Worm (Caenorhabditis elegans) whole organism, early embryonic: ENCODE measurements around the gene xbx-3.
A peak's percentile ranks its signal among the peaks of the same experiment; 100 is the strongest.

Experiments
- B0310.2 ChIP-seq: sonication (generic microtip); optimal IDR thresholded peaks from 2 replicates; lab custom pipeline; 2016; ENCODE audit warnings: mild to moderate bottlenecking, missing genetic modification characterization, missing compliant biosample characterization
- F13C5.2 ChIP-seq: sonication (generic microtip); optimal IDR thresholded peaks from 2 replicates; lab custom pipeline; 2017; ENCODE audit warnings: mild to moderate bottlenecking, missing genetic modification characterization, inconsistent platforms, missing compliant biosample characterization
- aly-1 ChIP-seq: sonication (generic microtip); optimal IDR thresholded peaks from 2 replicates; lab custom pipeline; 2016; ENCODE audit warnings: missing genetic modification characterization, missing compliant biosample characterization
- ama-1 ChIP-seq: fragments of 150-350 bp; optimal IDR thresholded peaks from 2 replicates; lab custom pipeline; 2014
- ceh-13 ChIP-seq: fragments of 200-800 bp; sonication (Bioruptor generic); optimal IDR thresholded peaks from 2 replicates; lab custom pipeline; 2018; ENCODE audit warnings: mild to moderate bottlenecking, missing genetic modification characterization, missing compliant biosample characterization
- ceh-36 ChIP-seq: sonication (generic microtip); optimal IDR thresholded peaks from 2 replicates; lab custom pipeline; 2016; ENCODE audit warnings: missing genetic modification characterization, inconsistent platforms, missing compliant biosample characterization
- ets-7 ChIP-seq: sonication (generic microtip); optimal IDR thresholded peaks from 2 replicates; lab custom pipeline; 2016; ENCODE audit warnings: missing genotype, missing genetic modification characterization, missing compliant biosample characterization
- flt-1 ChIP-seq: fragments of 200-800 bp; sonication (Bioruptor generic); IDR thresholded peaks from 2 replicates; pipeline ENCODE4 v1.3.6; 2022; ENCODE audit warnings: missing genetic modification characterization, missing compliant biosample characterization
- hmbx-1 ChIP-seq: sonication (generic microtip); optimal IDR thresholded peaks from 2 replicates; lab custom pipeline; 2016; ENCODE audit warnings: mild to moderate bottlenecking, missing genetic modification characterization, missing compliant biosample characterization
- hmg-4 ChIP-seq: fragments of 200-800 bp; sonication (Bioruptor generic); optimal IDR thresholded peaks from 2 replicates; lab custom pipeline; 2018; ENCODE audit warnings: mild to moderate bottlenecking, missing genetic modification characterization, missing compliant biosample characterization
- hnd-1 ChIP-seq: sonication (generic microtip); optimal IDR thresholded peaks from 2 replicates; lab custom pipeline; 2016; ENCODE audit warnings: missing genetic modification characterization, missing compliant biosample characterization
- pes-1 ChIP-seq: fragments of 200-800 bp; sonication (Bioruptor generic); IDR thresholded peaks from 2 replicates; pipeline ENCODE4 v1.3.6; 2022; ENCODE audit warnings: missing genetic modification reagents, missing genetic modification characterization, missing compliant biosample characterization
- scrt-1 ChIP-seq: fragments of 200-800 bp; sonication (Bioruptor generic); IDR thresholded peaks from 2 replicates; pipeline ENCODE4 v1.3.6; 2022; ENCODE audit warnings: missing genetic modification characterization, missing compliant biosample characterization
- sea-1 ChIP-seq: fragments of 200-800 bp; sonication (Bioruptor generic); conservative IDR thresholded peaks from 2 replicates; pipeline ENCODE4 v1.3.6; 2022; ENCODE audit warnings: missing genetic modification characterization, missing compliant biosample characterization
- tbx-11 ChIP-seq: fragments of 200-800 bp; sonication (Bioruptor generic); IDR thresholded peaks from 2 replicates; pipeline ENCODE4 v1.3.6; 2022; ENCODE audit warnings: missing genetic modification characterization, missing compliant biosample characterization
- tbx-37 ChIP-seq: fragments of 200-800 bp; sonication (Bioruptor generic); conservative IDR thresholded peaks from 2 replicates; pipeline ENCODE4 v1.3.6; 2022; ENCODE audit warnings: missing genetic modification reagents, missing genetic modification characterization, missing compliant biosample characterization
- tra-4 ChIP-seq: sonication (generic microtip); optimal IDR thresholded peaks from 2 replicates; lab custom pipeline; 2017; ENCODE audit warnings: missing genetic modification characterization, missing compliant biosample characterization

Gene xbx-3

DNA sequence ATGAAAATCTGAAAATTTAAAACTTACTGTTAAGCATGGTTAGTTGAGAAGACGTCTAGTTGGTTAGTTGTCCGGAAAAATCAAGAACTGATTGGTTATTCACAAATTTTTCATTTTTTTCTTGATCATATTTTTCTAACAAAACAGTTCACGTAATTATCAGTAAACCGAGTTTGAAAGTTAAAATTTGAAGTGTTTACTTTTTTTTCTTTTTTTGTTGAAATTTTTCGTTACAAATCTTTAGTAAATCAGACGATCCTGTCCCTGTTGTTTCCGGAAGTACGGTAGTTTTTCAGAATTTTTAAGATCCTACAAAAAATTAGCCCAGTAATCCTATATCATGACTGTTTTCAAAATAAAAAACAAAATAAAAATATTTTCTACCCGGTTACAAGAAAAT, 35.3 kb upstream of the xbx-3 start, which contains the start of gene C05B5.2:
C05B5.2 (minus strand) TSS at position 101 of the 400 bp plus-strand sequence.
- TF ChIP-seq pes-1 (GFP tag; lab: Robert Waterston, UW) (no peak), ama-1 (no peak), flt-1 (GFP tag; lab: Robert Waterston, UW) (no peak), tra-4 (tag; lab: Kevin White, UChicago) (no peak), B0310.2 (tag; lab: Kevin White, UChicago) (no peak), tbx-37 (GFP tag; lab: Robert Waterston, UW) (no peak), aly-1 (tag; lab: Kevin White, UChicago) (no peak), hmbx-1 (tag; lab: Kevin White, UChicago) (no peak), hnd-1 (tag; lab: Kevin White, UChicago) (no peak), scrt-1 (GFP tag; lab: Robert Waterston, UW) (no peak), ets-7 (no peak), sea-1 (GFP tag; lab: Robert Waterston, UW) (no peak), ceh-36 (tag; lab: Kevin White, UChicago) (no peak), ceh-13 (GFP tag; lab: Kevin White, UChicago) (no peak), tbx-11 (GFP tag; lab: Robert Waterston, UW) (no peak), F13C5.2 (tag; lab: Kevin White, UChicago) (no peak), hmg-4 (GFP tag; lab: Kevin White, UChicago) (no peak)

DNA sequence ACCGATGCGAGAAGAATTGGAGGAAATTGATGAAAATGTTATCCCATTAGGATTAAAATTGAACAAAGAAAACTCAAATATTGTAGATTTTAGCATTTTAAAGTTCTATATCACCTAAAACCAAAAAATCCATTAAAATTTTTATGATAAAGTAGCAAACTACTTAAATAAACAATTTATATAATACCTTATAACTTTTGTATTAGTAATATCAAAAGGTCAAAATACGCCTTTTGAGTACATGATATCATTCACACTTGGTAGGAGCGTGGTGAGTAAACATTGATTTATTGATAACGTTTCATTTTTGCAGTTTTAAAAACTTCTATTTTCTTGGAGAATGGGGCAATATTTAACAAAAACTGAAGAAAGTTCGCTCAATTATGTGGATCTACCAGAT, 34.7 kb upstream of the xbx-3 start, which contains the start of gene C05B5.5:
C05B5.5 (plus strand) TSS at position 301 of the 400 bp plus-strand sequence.
- TF ChIP-seq ceh-36 (tag; lab: Kevin White, UChicago), result no peak
- no peak for TF ChIP-seq scrt-1 (GFP tag; lab: Robert Waterston, UW)
- no peak for TF ChIP-seq sea-1 (GFP tag; lab: Robert Waterston, UW)
- TF ChIP-seq hmbx-1 (tag; lab: Kevin White, UChicago), result no peak
- no peak for TF ChIP-seq tra-4 (tag; lab: Kevin White, UChicago)
- no peak for TF ChIP-seq flt-1 (GFP tag; lab: Robert Waterston, UW)
- no peak for TF ChIP-seq ceh-13 (GFP tag; lab: Kevin White, UChicago)
- no peak for TF ChIP-seq hnd-1 (tag; lab: Kevin White, UChicago)

DNA sequence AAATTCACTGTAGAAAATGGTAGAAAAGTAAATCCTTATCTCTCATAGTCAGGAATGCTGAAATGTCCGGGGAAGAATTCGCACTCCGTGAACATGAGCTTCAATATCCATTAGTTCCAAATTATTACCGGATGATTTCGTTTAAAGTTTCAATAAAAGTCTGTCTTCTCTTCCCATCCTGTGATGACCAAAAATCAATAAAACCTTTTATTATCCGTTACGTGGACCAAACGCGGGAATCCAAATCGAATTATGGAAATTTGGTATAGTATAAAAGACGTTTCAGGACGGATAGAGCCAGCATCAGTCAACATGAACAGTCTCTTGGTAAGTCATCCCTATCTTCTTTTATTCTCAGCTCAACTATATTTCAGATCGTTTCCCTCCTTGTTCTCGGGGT, 31.5 kb upstream of the xbx-3 start, which contains the start of gene C05B5.11:
C05B5.11 (plus strand) TSS at position 301 of the 400 bp plus-strand sequence.
- TF ChIP-seq tbx-11 (GFP tag; lab: Robert Waterston, UW) (no peak), scrt-1 (GFP tag; lab: Robert Waterston, UW) (no peak)

DNA sequence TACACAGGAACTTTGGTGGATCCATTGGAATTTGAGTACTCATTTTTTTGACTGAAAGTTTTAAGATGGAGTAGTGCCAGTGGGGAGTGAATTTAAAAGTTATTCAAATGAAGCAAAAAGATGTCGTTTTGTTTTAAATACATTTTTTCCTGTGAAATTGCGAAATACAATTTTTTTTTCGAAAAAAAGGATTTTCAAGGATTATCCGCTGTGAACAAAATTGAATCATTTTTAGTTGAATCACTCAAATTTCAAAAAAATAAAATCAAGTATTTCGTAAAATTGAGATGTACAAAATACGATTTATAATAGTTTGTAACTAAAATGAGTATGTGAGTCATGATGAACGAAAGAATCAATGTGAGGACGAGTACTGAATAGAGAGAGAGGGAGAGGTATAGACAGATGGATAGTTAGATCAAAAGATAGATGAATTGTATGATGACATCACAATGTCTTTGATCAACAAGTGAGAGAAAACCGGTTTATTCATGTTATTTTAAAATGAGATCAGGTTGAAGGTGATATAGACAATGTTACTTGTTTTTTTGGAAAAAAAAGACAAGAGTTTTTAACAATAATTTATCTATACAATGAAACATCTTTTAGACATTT, 28.9 kb upstream of the xbx-3 start, which contains the start of gene C05B5.8:
C05B5.8 (minus strand) TSS at position 51 of the 615 bp plus-strand sequence.
- no peak for TF ChIP-seq F13C5.2 (tag; lab: Kevin White, UChicago)
- no peak for TF ChIP-seq B0310.2 (tag; lab: Kevin White, UChicago)
- TF ChIP-seq pes-1 (GFP tag; lab: Robert Waterston, UW), result no peak
- TF ChIP-seq hmg-4 (GFP tag; lab: Kevin White, UChicago), result no peak

DNA sequence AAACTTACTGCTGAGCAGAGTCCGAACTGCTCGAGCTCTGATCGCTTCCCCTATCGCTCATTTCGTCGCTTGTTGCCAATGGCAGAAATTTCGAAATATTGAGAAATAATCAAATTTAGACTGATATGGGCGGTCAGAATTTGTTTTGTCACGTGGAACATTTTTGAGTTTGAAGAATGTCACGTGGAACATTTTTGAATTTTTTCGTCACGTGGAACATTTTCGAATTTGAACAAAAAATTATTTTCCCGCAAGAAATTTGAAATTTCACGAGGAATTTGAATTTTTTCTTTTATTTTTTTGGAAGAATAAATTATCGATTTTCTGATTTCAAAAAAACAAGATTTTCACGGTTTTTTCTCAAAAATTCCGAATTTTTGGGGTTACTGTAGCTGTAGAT, 25.6 kb upstream of the xbx-3 start, which contains the start of gene fbxa-155:
fbxa-155 (minus strand) TSS at position 101 of the 400 bp plus-strand sequence.
- TF ChIP-seq pes-1 (GFP tag; lab: Robert Waterston, UW) (no peak), scrt-1 (GFP tag; lab: Robert Waterston, UW) (no peak), F13C5.2 (tag; lab: Kevin White, UChicago) (no peak), hnd-1 (tag; lab: Kevin White, UChicago) (no peak), ets-7 (no peak)

DNA sequence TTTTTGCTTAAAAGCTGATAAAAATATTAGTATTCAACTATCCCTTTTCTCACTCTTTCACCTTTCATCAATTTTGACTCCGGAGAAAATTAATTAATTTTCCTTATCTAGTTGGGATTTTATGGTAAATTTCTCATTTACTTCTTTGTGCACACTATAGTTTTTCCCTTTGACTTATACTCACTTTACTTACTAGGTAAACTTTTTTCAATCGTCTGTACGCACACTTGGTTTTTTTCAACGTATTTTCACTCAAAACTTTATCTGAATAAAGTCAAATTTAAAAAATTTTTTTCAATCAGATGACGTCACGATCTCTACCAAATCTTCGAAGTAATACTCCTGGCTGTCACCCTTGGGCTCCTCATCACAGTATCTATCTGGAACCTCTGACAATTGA, 23.6 kb upstream of the xbx-3 start, which contains the start of gene C05B5.16:
C05B5.16 (plus strand) TSS at position 301 of the 400 bp plus-strand sequence.
- TF ChIP-seq tbx-11 (GFP tag; lab: Robert Waterston, UW) (no peak), aly-1 (tag; lab: Kevin White, UChicago) (no peak), pes-1 (GFP tag; lab: Robert Waterston, UW) (no peak), B0310.2 (tag; lab: Kevin White, UChicago) (no peak), ets-7 (no peak), ceh-36 (tag; lab: Kevin White, UChicago) (no peak), hmbx-1 (tag; lab: Kevin White, UChicago) (no peak), ceh-13 (GFP tag; lab: Kevin White, UChicago) (no peak), hmg-4 (GFP tag; lab: Kevin White, UChicago) (no peak), scrt-1 (GFP tag; lab: Robert Waterston, UW) (no peak), F13C5.2 (tag; lab: Kevin White, UChicago) (no peak), tra-4 (tag; lab: Kevin White, UChicago) (no peak), sea-1 (GFP tag; lab: Robert Waterston, UW) (no peak)

DNA sequence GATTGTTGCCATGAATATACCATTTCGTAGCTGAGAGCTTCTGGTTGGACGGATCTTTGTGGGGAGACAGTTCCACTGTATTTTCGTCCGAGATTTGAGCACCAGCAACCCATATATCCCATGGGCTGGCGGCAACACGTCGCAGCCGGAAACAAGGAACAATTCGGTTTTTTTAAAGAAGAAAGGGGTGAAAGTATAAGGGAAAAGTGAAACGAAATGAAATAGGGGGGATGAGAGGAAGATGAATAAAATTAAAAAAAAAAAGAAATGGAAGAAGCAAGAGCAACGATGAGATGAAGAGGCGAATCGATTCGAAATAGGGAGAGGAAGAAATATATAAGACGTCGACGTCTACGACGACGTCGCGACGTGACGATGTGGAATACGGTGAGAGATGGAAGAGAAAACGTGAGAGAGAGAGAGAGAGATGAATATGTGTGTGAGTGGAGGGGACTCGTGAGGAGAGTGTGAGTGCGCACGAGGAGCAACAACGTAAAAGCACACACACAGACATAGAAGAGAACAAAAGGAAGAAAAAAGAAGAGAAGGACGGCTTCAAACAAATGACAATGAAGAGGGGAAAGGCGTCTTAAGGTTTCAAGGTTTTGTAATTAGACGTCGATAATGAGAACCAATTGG, 19.2 kb upstream of the xbx-3 start, which contains the start of gene rgs-1:
rgs-1 (minus strand) TSS at position 146 of the 639 bp plus-strand sequence.
- TF ChIP-seq hmg-4 (GFP tag; lab: Kevin White, UChicago), result no peak
- peak; percentile 17 for TF ChIP-seq F13C5.2 (tag; lab: Kevin White, UChicago)
- TF ChIP-seq hnd-1 (tag; lab: Kevin White, UChicago), result no peak
- no peak for TF ChIP-seq scrt-1 (GFP tag; lab: Robert Waterston, UW)
- no peak for TF ChIP-seq ets-7
